Worm (Caenorhabditis elegans) whole organism, early embryonic: ENCODE results near the gene gana-1.
A peak's percentile ranks its signal among the peaks of the same experiment; 100 is the strongest.

Experiments
- F13C5.2 ChIP-seq: sonication (generic microtip); optimal IDR thresholded peaks from 2 replicates; lab custom pipeline; 2017; ENCODE audit warnings: mild to moderate bottlenecking, missing genetic modification characterization, inconsistent platforms, missing compliant biosample characterization
- aly-1 ChIP-seq: sonication (generic microtip); optimal IDR thresholded peaks from 2 replicates; lab custom pipeline; 2016; ENCODE audit warnings: missing genetic modification characterization, missing compliant biosample characterization
- ama-1 ChIP-seq: fragments of 150-350 bp; optimal IDR thresholded peaks from 2 replicates; lab custom pipeline; 2014
- ceh-36 ChIP-seq: sonication (generic microtip); optimal IDR thresholded peaks from 2 replicates; lab custom pipeline; 2016; ENCODE audit warnings: missing genetic modification characterization, inconsistent platforms, missing compliant biosample characterization
- ets-7 ChIP-seq: sonication (generic microtip); optimal IDR thresholded peaks from 2 replicates; lab custom pipeline; 2016; ENCODE audit warnings: missing genotype, missing genetic modification characterization, missing compliant biosample characterization
- hmbx-1 ChIP-seq: sonication (generic microtip); optimal IDR thresholded peaks from 2 replicates; lab custom pipeline; 2016; ENCODE audit warnings: mild to moderate bottlenecking, missing genetic modification characterization, missing compliant biosample characterization

DNA sequence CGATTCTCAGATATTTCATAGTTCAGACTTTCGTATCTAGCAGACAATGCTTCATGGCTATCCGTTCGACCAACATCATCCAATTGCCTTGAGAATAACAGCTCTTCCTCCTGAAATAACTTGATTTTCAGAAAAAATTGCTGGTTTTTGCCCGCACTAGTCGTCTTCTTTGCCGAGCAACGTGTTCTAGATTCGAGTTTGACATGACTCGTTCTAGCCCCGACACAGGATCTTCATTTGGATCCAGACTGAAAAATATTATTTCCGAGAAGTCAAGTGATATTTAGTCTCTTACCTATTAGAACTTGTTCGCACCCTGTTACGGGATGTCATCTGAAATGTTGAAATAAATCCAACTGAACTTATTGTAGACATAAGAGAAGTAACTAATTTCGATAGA, 24.0 kb upstream of the gana-1 start, which contains the start of gene clh-6:
- TF ChIP-seq ets-7 (no peak), ceh-36 (tag; lab: Kevin White, UChicago) (no peak), hmbx-1 (tag; lab: Kevin White, UChicago) (no peak), ama-1 (lab: Kevin White, UChicago) (peak; percentile 79), F13C5.2 (tag; lab: Kevin White, UChicago) (no peak), aly-1 (tag; lab: Kevin White, UChicago) (no peak)
